Fruit fly (Drosophila melanogaster): ENCODE data around the gene scrt.

DNA sequence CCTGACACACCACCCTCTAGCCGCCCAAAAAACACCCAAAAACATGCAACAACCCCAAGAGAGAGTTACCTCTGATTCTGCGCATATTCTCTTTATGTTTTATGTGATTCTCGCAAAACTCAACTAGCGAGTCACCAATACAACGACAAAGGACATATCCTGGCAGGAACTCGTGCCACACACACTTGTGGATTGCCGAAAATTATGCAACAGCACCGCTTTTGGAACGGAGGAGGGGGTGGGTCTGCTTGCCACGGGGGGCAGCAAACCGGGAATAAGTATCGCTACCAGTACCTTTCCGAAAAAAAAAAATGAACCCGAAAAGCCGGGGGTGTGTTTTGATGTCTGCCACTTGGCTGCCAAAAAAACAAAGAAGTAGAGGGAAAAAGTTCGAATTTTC, 18.6 kb upstream of the scrt start:
- TF ChIP-seq CG8478 (optimal IDR thresholded peaks at IDR 0.05): no peak
- no peak for TF ChIP-seq CTCF (optimal IDR thresholded peaks at IDR 0.05)
